Worm (Caenorhabditis elegans) whole organism, L1 larva: ENCODE results near the gene alg-1.
A peak's percentile ranks its signal among the peaks of the same experiment; 100 is the strongest.

Experiments used
- C34B4.2 ChIP-seq: sonication (generic microtip); optimal IDR thresholded peaks from 2 replicates; lab custom pipeline; 2017; ENCODE audit warnings: mild to moderate bottlenecking, missing genetic modification characterization, missing compliant biosample characterization
- F16B12.6 ChIP-seq: fragments of 150-350 bp; optimal IDR thresholded peaks from 2 replicates; lab custom pipeline; 2014; ENCODE audit warnings: missing biosample characterization, missing genetic modification characterization
- aha-1 ChIP-seq: fragments of 150-350 bp; optimal IDR thresholded peaks from 2 replicates; lab custom pipeline; 2014; ENCODE audit warnings: missing biosample characterization, missing genetic modification characterization
- alr-1 ChIP-seq: fragments of 200-800 bp; sonication (Bioruptor generic); optimal IDR thresholded peaks from 2 replicates; lab custom pipeline; 2018; ENCODE audit warnings: borderline replicate concordance, mild to moderate bottlenecking, missing genetic modification characterization, missing compliant biosample characterization
- blmp-1 ChIP-seq: fragments of 150-350 bp; optimal IDR thresholded peaks from 2 replicates; lab custom pipeline; 2014; ENCODE audit warnings: missing biosample characterization, missing genetic modification characterization
- ceh-63 ChIP-seq: fragments of 200-800 bp; sonication (Bioruptor generic); optimal IDR thresholded peaks from 2 replicates; lab custom pipeline; 2018; ENCODE audit warnings: mild to moderate bottlenecking, missing genetic modification characterization, missing compliant biosample characterization
- ceh-8 ChIP-seq: fragments of 200-800 bp; sonication (Bioruptor generic); optimal IDR thresholded peaks from 2 replicates; lab custom pipeline; 2018; ENCODE audit warnings: mild to moderate bottlenecking, missing genetic modification characterization, moderate library complexity, missing compliant biosample characterization
- ceh-88 ChIP-seq: fragments of 200-800 bp; sonication (Bioruptor generic); IDR thresholded peaks from 2 replicates; pipeline ENCODE4 v1.3.6; 2022; ENCODE audit warnings: missing genetic modification characterization, missing compliant biosample characterization
- ceh-90 ChIP-seq: sonication (generic microtip); optimal IDR thresholded peaks from 2 replicates; lab custom pipeline; 2016; ENCODE audit warnings: missing genetic modification characterization, missing compliant biosample characterization
- dsc-1 ChIP-seq: sonication (generic microtip); optimal IDR thresholded peaks from 2 replicates; lab custom pipeline; 2016; ENCODE audit warnings: mild to moderate bottlenecking, missing genetic modification characterization, missing compliant biosample characterization
- efl-1 ChIP-seq, 4 experiments: fragments of 150-350 bp; optimal IDR thresholded peaks in 3 of 4; peaks in 1 of 4; 1 replicate in 1 of 4; 2 replicates in 3 of 4; lab custom pipeline; 2014; ENCODE audit warnings: missing biosample characterization in 2 of 4, missing genetic modification characterization in 2 of 4, missing genetic modification reagents in 2 of 4
- fkh-4 ChIP-seq: sonication (generic microtip); optimal IDR thresholded peaks from 2 replicates; lab custom pipeline; 2016; ENCODE audit warnings: missing compliant biosample characterization, missing genetic modification characterization, borderline replicate concordance
- fkh-8 ChIP-seq: sonication (generic microtip); optimal IDR thresholded peaks from 2 replicates; lab custom pipeline; 2016; ENCODE audit warnings: mild to moderate bottlenecking, missing genetic modification characterization, missing compliant biosample characterization
- hpl-2 ChIP-seq: fragments of 150-350 bp; optimal IDR thresholded peaks from 2 replicates; lab custom pipeline; 2014; ENCODE audit warnings: missing biosample characterization, missing genetic modification reagents, missing genetic modification characterization
- irx-1 ChIP-seq: sonication (generic microtip); optimal IDR thresholded peaks from 2 replicates; lab custom pipeline; 2016; ENCODE audit warnings: missing genetic modification characterization, missing compliant biosample characterization
- lin-13 ChIP-seq: fragments of 150-350 bp; optimal IDR thresholded peaks from 2 replicates; lab custom pipeline; 2014; ENCODE audit warnings: missing biosample characterization, missing genetic modification reagents, missing genetic modification characterization
- lin-14 ChIP-seq: fragments of 200-800 bp; sonication (Bioruptor generic); optimal IDR thresholded peaks from 2 replicates; lab custom pipeline; 2018; ENCODE audit warnings: mild to moderate bottlenecking, missing genetic modification characterization, moderate library complexity, missing compliant biosample characterization
- lsy-2 ChIP-seq, 2 experiments: fragments of 150-350 bp; optimal IDR thresholded peaks; 2 replicates each; lab custom pipeline; 2014; ENCODE audit warnings: missing biosample characterization in 2 of 2, missing genetic modification characterization in 2 of 2
- mab-9 ChIP-seq: fragments of 200-800 bp; sonication (Bioruptor generic); IDR thresholded peaks from 2 replicates; pipeline ENCODE4 v1.3.6; 2022; ENCODE audit warnings: missing genetic modification reagents, missing genetic modification characterization, missing compliant biosample characterization
- mdl-1 ChIP-seq, 2 experiments: fragments of 150-350 bp; optimal IDR thresholded peaks; 2 replicates each; lab custom pipeline; 2014 to 2017; ENCODE audit warnings: missing biosample characterization in 2 of 2, missing genetic modification characterization in 2 of 2, inconsistent platforms in 1 of 2
- nhr-12 ChIP-seq: sonication (generic microtip); optimal IDR thresholded peaks from 2 replicates; lab custom pipeline; 2017; ENCODE audit warnings: missing biosample characterization, missing genetic modification characterization
- nhr-19 ChIP-seq: fragments of 200-800 bp; sonication (Bioruptor generic); conservative IDR thresholded peaks from 2 replicates; pipeline ENCODE4 v1.3.6; 2022; ENCODE audit warnings: missing genetic modification characterization, missing compliant biosample characterization
- nhr-20 ChIP-seq: sonication (generic microtip); optimal IDR thresholded peaks from 2 replicates; lab custom pipeline; 2016; ENCODE audit warnings: mild to moderate bottlenecking, missing genetic modification characterization, missing compliant biosample characterization
- nhr-237 ChIP-seq: fragments of 150-350 bp; optimal IDR thresholded peaks from 2 replicates; lab custom pipeline; 2014; ENCODE audit warnings: missing biosample characterization, missing genetic modification characterization
- nhr-76 ChIP-seq: sonication (generic microtip); optimal IDR thresholded peaks from 2 replicates; lab custom pipeline; 2017; ENCODE audit warnings: missing biosample characterization, missing genetic modification characterization
- nhr-77 ChIP-seq: fragments of 150-350 bp; optimal IDR thresholded peaks from 2 replicates; lab custom pipeline; 2014; ENCODE audit warnings: missing biosample characterization, missing genetic modification characterization
- nhr-90 ChIP-seq: sonication (generic microtip); optimal IDR thresholded peaks from 2 replicates; lab custom pipeline; 2016; ENCODE audit warnings: mild to moderate bottlenecking, missing genetic modification characterization, missing compliant biosample characterization; ENCODE audit not compliant: poor library complexity
- pqm-1 ChIP-seq: sonication (generic microtip); optimal IDR thresholded peaks from 3 replicates; lab custom pipeline; 2017; ENCODE audit warnings: missing biosample characterization, missing genetic modification characterization
- rnt-1 ChIP-seq: sonication (generic microtip); optimal IDR thresholded peaks from 2 replicates; lab custom pipeline; 2016; ENCODE audit warnings: mild to moderate bottlenecking, missing genetic modification characterization, moderate library complexity, missing compliant biosample characterization
- skn-1 ChIP-seq: fragments of 150-350 bp; optimal IDR thresholded peaks from 2 replicates; lab custom pipeline; 2014; ENCODE audit warnings: missing biosample characterization, missing genetic modification characterization
- sox-4 ChIP-seq: sonication (generic microtip); optimal IDR thresholded peaks from 2 replicates; lab custom pipeline; 2016; ENCODE audit warnings: missing genetic modification characterization, missing compliant biosample characterization
- swsn-7 ChIP-seq: sonication (generic microtip); optimal IDR thresholded peaks from 2 replicates; lab custom pipeline; 2016; ENCODE audit warnings: missing genetic modification characterization, missing compliant biosample characterization
- unc-130 ChIP-seq: fragments of 150-350 bp; optimal IDR thresholded peaks from 2 replicates; lab custom pipeline; 2017; ENCODE audit warnings: missing biosample characterization, missing genetic modification characterization, inconsistent platforms
- unc-30 ChIP-seq: sonication (generic microtip); optimal IDR thresholded peaks from 2 replicates; lab custom pipeline; 2017; ENCODE audit warnings: missing biosample characterization, missing genetic modification characterization
- unc-98 ChIP-seq: fragments of 200-800 bp; sonication (Bioruptor generic); IDR thresholded peaks from 2 replicates; pipeline ENCODE4 v1.3.6; 2022; ENCODE audit warnings: missing genetic modification characterization, missing compliant biosample characterization
- vab-15 ChIP-seq: sonication (generic microtip); optimal IDR thresholded peaks from 2 replicates; lab custom pipeline; 2017; ENCODE audit warnings: missing genotype, mild to moderate bottlenecking, missing genetic modification characterization, missing compliant biosample characterization
- xbp-1 ChIP-seq: sonication (generic microtip); optimal IDR thresholded peaks from 2 replicates; lab custom pipeline; 2016; ENCODE audit warnings: missing genetic modification characterization, missing compliant biosample characterization
- zip-4 ChIP-seq: fragments of 200-800 bp; sonication (Bioruptor generic); optimal IDR thresholded peaks from 2 replicates; lab custom pipeline; 2018; ENCODE audit warnings: mild to moderate bottlenecking, missing genetic modification characterization, moderate library complexity, missing compliant biosample characterization
- ztf-11 ChIP-seq, 2 experiments: sonication (generic microtip); optimal IDR thresholded peaks; 2 replicates each; lab custom pipeline; 2016 to 2017; ENCODE audit warnings: missing genetic modification characterization in 2 of 2, missing biosample characterization in 1 of 2, missing compliant biosample characterization in 1 of 2
- ztf-4 ChIP-seq: fragments of 150-350 bp; optimal IDR thresholded peaks from 2 replicates; lab custom pipeline; 2014; ENCODE audit warnings: missing biosample characterization, missing genetic modification characterization

Gene alg-1

DNA sequence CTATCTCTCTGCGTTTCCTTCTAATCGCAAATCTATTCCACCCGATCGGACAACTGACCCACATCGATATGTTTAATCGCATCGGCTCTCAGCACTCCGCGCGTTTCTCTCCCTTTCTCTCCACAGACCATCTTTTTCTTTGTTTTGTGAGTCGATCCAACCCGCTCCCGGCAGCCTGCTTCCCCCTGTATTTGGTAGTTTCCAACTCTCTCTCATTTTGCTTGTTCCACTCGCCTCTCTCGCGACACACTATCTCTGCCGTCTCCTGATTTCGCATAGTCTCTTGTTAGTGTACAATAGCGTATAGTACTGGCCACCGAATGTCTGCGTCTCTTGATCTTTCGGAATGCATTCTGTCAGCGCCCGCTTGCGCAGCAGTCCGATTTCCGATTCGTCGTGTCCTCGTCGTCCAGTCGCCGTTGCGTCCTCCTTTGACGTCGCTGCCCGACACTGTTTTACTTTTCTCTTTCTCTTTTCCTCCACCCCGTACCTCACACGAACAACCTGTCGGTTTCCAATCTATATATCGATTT is 1.8 kb downstream of the alg-1 start (continued):
- peak; percentile 10 for TF ChIP-seq skn-1 (tag; lab: Kevin White, UChicago)
- TF ChIP-seq ceh-88 (GFP tag; lab: Robert Waterston, UW): no peak
- TF ChIP-seq nhr-77 (tag; lab: Kevin White, UChicago): peak; percentile 36
- peak in 1 of 2 experiments; percentile 38 for TF ChIP-seq mdl-1 (tag; optimal IDR thresholded peaks at IDR 0.05; lab: Kevin White, UChicago)
- TF ChIP-seq ceh-90: no peak
- TF ChIP-seq lsy-2 (tag; optimal IDR thresholded peaks at IDR 0.05; lab: Kevin White, UChicago): peak; percentile 34 to 39
- TF ChIP-seq rnt-1 (tag; lab: Kevin White, UChicago): peak; percentile 32
- no peak for TF ChIP-seq sox-4
- TF ChIP-seq blmp-1 (tag; lab: Kevin White, UChicago): peak; percentile 76
- no peak for TF ChIP-seq nhr-12 (tag; lab: Kevin White, UChicago)
- no peak for TF ChIP-seq F16B12.6 (tag; lab: Kevin White, UChicago)
- no peak for TF ChIP-seq mab-9
- no peak for TF ChIP-seq fkh-8 (tag; lab: Kevin White, UChicago)
- no peak for TF ChIP-seq fkh-4 (tag; lab: Kevin White, UChicago)
- no peak for TF ChIP-seq alr-1 (tag; lab: Kevin White, UChicago)
- no peak for TF ChIP-seq unc-98 (GFP tag; lab: Robert Waterston, UW)
- no peak for TF ChIP-seq nhr-76 (tag; lab: Kevin White, UChicago)
- TF ChIP-seq nhr-19 (GFP tag; lab: Robert Waterston, UW): peak; percentile 46
- no peak for TF ChIP-seq lin-13
- TF ChIP-seq dsc-1 (tag; lab: Kevin White, UChicago): no peak
- peak; percentile 57 for TF ChIP-seq swsn-7 (tag; lab: Kevin White, UChicago)
- TF ChIP-seq ztf-11 (tag; optimal IDR thresholded peaks at IDR 0.05; lab: Kevin White, UChicago): peak in 1 of 2 experiments; percentile 22
- TF ChIP-seq C34B4.2 (tag; lab: Kevin White, UChicago): no peak
- TF ChIP-seq nhr-20 (tag; lab: Kevin White, UChicago): peak; percentile 78
- TF ChIP-seq nhr-90 (tag; lab: Kevin White, UChicago): peak; percentile 80
- TF ChIP-seq lin-14 (GFP tag; lab: Kevin White, UChicago): peak; percentile 81
- no peak for TF ChIP-seq ceh-63 (GFP tag; lab: Kevin White, UChicago)
- TF ChIP-seq unc-130 (tag; lab: Kevin White, UChicago): no peak
- TF ChIP-seq zip-4: peak; percentile 41
- TF ChIP-seq ztf-4 (tag; lab: Kevin White, UChicago): peak; percentile 13

DNA sequence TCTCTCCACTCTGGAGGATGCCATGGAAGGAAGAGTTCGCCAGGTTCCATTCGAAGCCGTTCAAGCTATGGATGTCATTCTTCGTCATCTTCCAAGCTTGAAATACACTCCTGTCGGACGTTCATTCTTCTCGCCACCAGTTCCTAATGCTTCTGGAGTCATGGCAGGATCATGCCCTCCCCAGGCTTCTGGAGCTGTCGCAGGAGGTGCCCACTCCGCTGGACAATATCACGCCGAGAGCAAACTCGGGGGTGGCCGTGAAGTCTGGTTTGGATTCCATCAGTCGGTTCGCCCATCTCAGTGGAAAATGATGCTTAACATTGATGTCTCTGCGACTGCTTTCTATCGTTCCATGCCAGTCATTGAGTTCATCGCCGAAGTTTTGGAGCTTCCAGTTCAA is 3.4 kb downstream of the alg-1 start:
- TF ChIP-seq xbp-1: no peak
- TF ChIP-seq pqm-1: no peak
- TF ChIP-seq nhr-12 (tag; lab: Kevin White, UChicago): no peak
- TF ChIP-seq fkh-4 (tag; lab: Kevin White, UChicago): no peak
- TF ChIP-seq aha-1: no peak
- no peak for TF ChIP-seq ceh-8
- TF ChIP-seq dsc-1 (tag; lab: Kevin White, UChicago): no peak
- no peak for TF ChIP-seq nhr-237
- no peak for TF ChIP-seq skn-1 (tag; lab: Kevin White, UChicago)
- no peak for TF ChIP-seq F16B12.6 (tag; lab: Kevin White, UChicago)
- TF ChIP-seq nhr-19 (GFP tag; lab: Robert Waterston, UW): no peak
- no peak for TF ChIP-seq mdl-1 (tag; optimal IDR thresholded peaks at IDR 0.05; lab: Kevin White, UChicago)
- TF ChIP-seq unc-30 (tag; lab: Kevin White, UChicago): no peak
- TF ChIP-seq rnt-1 (tag; lab: Kevin White, UChicago): no peak
- TF ChIP-seq efl-1 (optimal IDR thresholded peaks at IDR 0.05; lab: Kevin White, UChicago): no peak
- no peak for TF ChIP-seq efl-1 (GFP tag; optimal IDR thresholded peaks at IDR 0.05 in 1 of 2; lab: Kevin White, UChicago)
- TF ChIP-seq hpl-2 (GFP tag; lab: Kevin White, UChicago): no peak
- TF ChIP-seq irx-1 (tag; lab: Kevin White, UChicago): no peak
- TF ChIP-seq C34B4.2 (tag; lab: Kevin White, UChicago): no peak
- no peak for TF ChIP-seq lin-14 (GFP tag; lab: Kevin White, UChicago)
- TF ChIP-seq vab-15 (tag; lab: Kevin White, UChicago): no peak
